Fruit fly (Drosophila melanogaster): ENCODE data around the gene Mi-2.

DNA sequence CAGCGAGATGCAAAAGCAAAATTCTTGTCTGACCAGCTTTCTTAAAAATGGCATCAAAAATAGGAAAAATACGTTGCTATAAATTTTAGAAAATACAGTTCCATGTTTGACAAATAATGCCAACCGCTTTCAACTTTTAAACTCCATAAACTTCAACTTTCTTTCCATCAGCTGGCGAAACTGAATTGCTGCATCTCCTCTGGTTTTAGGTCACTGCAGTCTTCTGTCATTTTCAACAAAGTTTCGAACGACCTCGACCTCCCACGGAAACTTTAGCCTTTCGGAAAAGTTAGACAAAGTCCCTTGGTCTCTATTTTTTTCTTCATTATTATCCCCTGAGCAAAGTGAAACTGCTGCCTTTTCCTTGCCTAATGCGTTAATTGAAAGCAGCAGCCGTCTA lies 45.7 kb upstream of the Mi-2 start, which contains the start of gene CG42263:
- TF ChIP-seq h (optimal IDR thresholded peaks at IDR 0.05) (no peak), Myc (optimal IDR thresholded peaks at IDR 0.05) (no peak)
